Fruit fly (Drosophila melanogaster) whole organism, prepupa: ENCODE data around the gene CG10713.
A peak's percentile ranks its signal among the peaks of the same experiment; 100 is the strongest.

ENCODE experiments used
- CG10631 ChIP-seq: fragments of 200-800 bp; sonication (Bioruptor generic); optimal IDR thresholded peaks from 2 replicates; lab custom pipeline; 2016; ENCODE audit warnings: missing biosample characterization, missing genetic modification characterization
- CG10669 ChIP-seq: fragments of 200-800 bp; sonication (Bioruptor generic); optimal IDR thresholded peaks from 3 replicates; lab custom pipeline; 2018; ENCODE audit warnings: missing biosample characterization, mild to moderate bottlenecking, missing genetic modification characterization, moderate library complexity
- CG11294 ChIP-seq: fragments of 200-800 bp; sonication (Bioruptor generic); IDR thresholded peaks from 2 replicates; pipeline ENCODE4 v1.3.6; 2022; ENCODE audit warnings: missing biosample characterization, missing genetic modification characterization
- CG11762 ChIP-seq: fragments of 200-800 bp; sonication (Bioruptor generic); optimal IDR thresholded peaks from 3 replicates; lab custom pipeline; 2016; ENCODE audit warnings: missing biosample characterization, missing genetic modification characterization; ENCODE audit not compliant: insufficient read depth
- CG11902 ChIP-seq: fragments of 200-800 bp; sonication (Bioruptor generic); optimal IDR thresholded peaks from 3 replicates; lab custom pipeline; 2016; ENCODE audit warnings: missing biosample characterization, missing genetic modification characterization
- CG15336 ChIP-seq: fragments of 200-800 bp; sonication (Bioruptor generic); IDR thresholded peaks from 2 replicates; pipeline ENCODE4 v1.3.6; 2022; ENCODE audit warnings: missing biosample characterization, missing genetic modification characterization
- CG1621 ChIP-seq: fragments of 200-800 bp; sonication (Bioruptor generic); optimal IDR thresholded peaks from 3 replicates; lab custom pipeline; 2018; ENCODE audit warnings: missing biosample characterization, mild to moderate bottlenecking, missing genetic modification characterization
- CG16779 ChIP-seq: fragments of 200-800 bp; sonication (Bioruptor generic); optimal IDR thresholded peaks from 3 replicates; lab custom pipeline; 2017; ENCODE audit warnings: missing biosample characterization, mild to moderate bottlenecking, missing genetic modification characterization
- CG3032 ChIP-seq: fragments of 200-800 bp; optimal IDR thresholded peaks from 2 replicates; lab custom pipeline; 2019; ENCODE audit warnings: missing biosample characterization, mild to moderate bottlenecking, missing genetic modification characterization, moderate library complexity
- CG31627 ChIP-seq: fragments of 200-800 bp; sonication (Bioruptor generic); optimal IDR thresholded peaks from 3 replicates; lab custom pipeline; 2016; ENCODE audit warnings: missing biosample characterization, missing genetic modification characterization
- CG32006 ChIP-seq: fragments of 200-800 bp; sonication (Bioruptor generic); optimal IDR thresholded peaks from 3 replicates; lab custom pipeline; 2017; ENCODE audit warnings: missing biosample characterization, mild to moderate bottlenecking, missing genetic modification characterization
- CG34406 ChIP-seq: fragments of 200-800 bp; sonication (Bioruptor generic); optimal IDR thresholded peaks from 3 replicates; lab custom pipeline; 2016; ENCODE audit warnings: missing biosample characterization, missing genetic modification characterization
- CG3919 ChIP-seq: fragments of 200-800 bp; sonication (Bioruptor generic); optimal IDR thresholded peaks from 3 replicates; lab custom pipeline; 2016; ENCODE audit warnings: missing biosample characterization, missing genetic modification characterization
- CG6163 ChIP-seq: fragments of 200-800 bp; sonication (Bioruptor generic); IDR thresholded peaks from 3 replicates; pipeline ENCODE4 v1.3.6; 2022; ENCODE audit warnings: missing biosample characterization, missing genetic modification characterization
- CG6276 ChIP-seq: fragments of 200-800 bp; sonication (Bioruptor generic); optimal IDR thresholded peaks from 2 replicates; lab custom pipeline; 2017; ENCODE audit warnings: missing biosample characterization, mild to moderate bottlenecking, missing genetic modification characterization
- CG6792 ChIP-seq: fragments of 200-800 bp; sonication (Bioruptor generic); optimal IDR thresholded peaks from 3 replicates; lab custom pipeline; 2016; ENCODE audit warnings: missing biosample characterization, missing genetic modification characterization
- CG6808 ChIP-seq: fragments of 200-800 bp; sonication (Bioruptor generic); optimal IDR thresholded peaks from 3 replicates; lab custom pipeline; 2017; ENCODE audit warnings: missing biosample characterization, missing genetic modification characterization, mild to moderate bottlenecking, moderate library complexity, missing genetic modification reagents
- CG6854 ChIP-seq: fragments of 200-800 bp; sonication (Bioruptor generic); optimal IDR thresholded peaks from 2 replicates; lab custom pipeline; 2017; ENCODE audit warnings: missing biosample characterization, mild to moderate bottlenecking, missing genetic modification characterization
- CG7368 ChIP-seq: fragments of 200-800 bp; sonication (Bioruptor generic); optimal IDR thresholded peaks from 3 replicates; lab custom pipeline; 2016; ENCODE audit warnings: missing biosample characterization, missing genetic modification characterization
- CG8119 ChIP-seq: fragments of 200-800 bp; sonication (Bioruptor generic); IDR thresholded peaks from 3 replicates; pipeline ENCODE4 v1.3.6; 2022; ENCODE audit warnings: missing biosample characterization, missing genetic modification characterization
- CG8319 ChIP-seq: fragments of 200-800 bp; sonication (Bioruptor generic); optimal IDR thresholded peaks from 3 replicates; lab custom pipeline; 2016; ENCODE audit warnings: missing biosample characterization, missing genetic modification characterization
- CG8632 ChIP-seq: fragments of 200-800 bp; sonication (Bioruptor generic); optimal IDR thresholded peaks from 3 replicates; lab custom pipeline; 2016; ENCODE audit warnings: missing biosample characterization, missing genetic modification characterization
- CG9139 ChIP-seq: fragments of 200-800 bp; sonication (Bioruptor generic); optimal IDR thresholded peaks from 3 replicates; lab custom pipeline; 2017; ENCODE audit warnings: missing biosample characterization, mild to moderate bottlenecking, missing genetic modification characterization
- Eip93F ChIP-seq: fragments of 200-800 bp; sonication (Bioruptor generic); optimal IDR thresholded peaks from 2 replicates; lab custom pipeline; 2016; ENCODE audit warnings: missing biosample characterization, mild to moderate bottlenecking, missing genetic modification characterization
- Gug ChIP-seq: fragments of 200-800 bp; sonication (Bioruptor generic); IDR thresholded peaks from 2 replicates; pipeline ENCODE4 v1.3.6; 2022; ENCODE audit warnings: missing biosample characterization, missing genetic modification characterization
- Hr38 ChIP-seq: sonication (Bioruptor generic); optimal IDR thresholded peaks from 2 replicates; lab custom pipeline; 2016; ENCODE audit warnings: missing biosample characterization, missing genetic modification characterization
- Hr4 ChIP-seq: fragments of 200-800 bp; sonication (Bioruptor generic); optimal IDR thresholded peaks from 3 replicates; lab custom pipeline; 2016; ENCODE audit warnings: missing biosample characterization, missing genetic modification characterization
- Met ChIP-seq: fragments of 200-800 bp; sonication (Bioruptor generic); optimal IDR thresholded peaks from 3 replicates; lab custom pipeline; 2016; ENCODE audit warnings: missing biosample characterization, missing genetic modification characterization
- OdsH ChIP-seq: fragments of 200-800 bp; sonication (Bioruptor generic); optimal IDR thresholded peaks from 3 replicates; lab custom pipeline; 2016; ENCODE audit warnings: missing biosample characterization, missing genetic modification characterization
- Smox ChIP-seq: fragments of 200-800 bp; sonication (Bioruptor generic); optimal IDR thresholded peaks from 3 replicates; lab custom pipeline; 2016; ENCODE audit warnings: missing biosample characterization, missing genetic modification characterization
- Sox14 ChIP-seq: fragments of 200-800 bp; sonication (Bioruptor generic); optimal IDR thresholded peaks from 3 replicates; lab custom pipeline; 2016; ENCODE audit warnings: missing biosample characterization, missing genetic modification characterization
- acj6 ChIP-seq: fragments of 200-800 bp; sonication (Bioruptor generic); optimal IDR thresholded peaks from 3 replicates; lab custom pipeline; 2016; ENCODE audit warnings: missing biosample characterization, missing genetic modification characterization
- cyc ChIP-seq: fragments of 200-800 bp; sonication (Bioruptor generic); optimal IDR thresholded peaks from 3 replicates; lab custom pipeline; 2016; ENCODE audit warnings: missing biosample characterization, missing genetic modification characterization
- dsx ChIP-seq: fragments of 200-800 bp; optimal IDR thresholded peaks from 3 replicates; lab custom pipeline; 2019; ENCODE audit warnings: missing biosample characterization, mild to moderate bottlenecking, missing genetic modification characterization, moderate library complexity; ENCODE audit not compliant: poor library complexity, severe bottlenecking
- eg ChIP-seq: fragments of 200-800 bp; sonication (Bioruptor generic); IDR thresholded peaks from 3 replicates; pipeline ENCODE4 v1.3.6; 2022; ENCODE audit warnings: missing biosample characterization, missing genetic modification characterization
- esn ChIP-seq: fragments of 200-800 bp; sonication (Bioruptor generic); optimal IDR thresholded peaks from 2 replicates; lab custom pipeline; 2016; ENCODE audit warnings: missing biosample characterization, mild to moderate bottlenecking, missing genetic modification characterization, moderate library complexity
- fd59A ChIP-seq: fragments of 200-800 bp; sonication (Bioruptor generic); optimal IDR thresholded peaks from 2 replicates; lab custom pipeline; 2017; ENCODE audit warnings: missing biosample characterization, mild to moderate bottlenecking, missing genetic modification characterization, missing genetic modification reagents
- fd85E ChIP-seq: fragments of 200-800 bp; sonication (Bioruptor generic); optimal IDR thresholded peaks from 3 replicates; lab custom pipeline; 2016; ENCODE audit warnings: missing biosample characterization, missing genetic modification characterization
- fkh ChIP-seq: fragments of 200-800 bp; sonication (Bioruptor generic); optimal IDR thresholded peaks from 3 replicates; lab custom pipeline; 2017; ENCODE audit warnings: missing biosample characterization, mild to moderate bottlenecking, missing genetic modification characterization, moderate library complexity
- lz ChIP-seq: fragments of 200-800 bp; sonication (Bioruptor generic); optimal IDR thresholded peaks from 3 replicates; lab custom pipeline; 2016; ENCODE audit warnings: missing biosample characterization, missing genetic modification characterization
- salr ChIP-seq, 2 experiments: fragments of 200-800 bp; sonication (Bioruptor generic); optimal IDR thresholded peaks; 3 replicates each; lab custom pipeline; 2016 to 2018; ENCODE audit warnings: missing biosample characterization in 2 of 2, missing genetic modification characterization in 2 of 2, mild to moderate bottlenecking in 1 of 2
- ss ChIP-seq, 2 experiments: fragments of 200-800 bp; sonication (Bioruptor generic); optimal IDR thresholded peaks; 2 replicates in 1 of 2; 3 replicates in 1 of 2; lab custom pipeline; 2017 to 2018; ENCODE audit warnings: mild to moderate bottlenecking in 2 of 2, missing biosample characterization in 2 of 2, missing genetic modification characterization in 2 of 2, moderate library complexity in 1 of 2
- vri ChIP-seq: fragments of 200-800 bp; sonication (Bioruptor generic); optimal IDR thresholded peaks from 3 replicates; lab custom pipeline; 2016; ENCODE audit warnings: missing biosample characterization, mild to moderate bottlenecking, missing genetic modification characterization

Gene CG10713

dm6 chr3L:13435170-13435727 lies at the start of gene CG10713 (continued):
- TF ChIP-seq CG3032: peak; percentile 28
- peak; percentile 76 for TF ChIP-seq CG6276 (GFP tag; lab: Kevin White, UChicago)
- no peak for TF ChIP-seq OdsH (GFP tag; lab: Kevin White, UChicago)
- no peak for TF ChIP-seq dsx
- peak; percentile 21; the same call in 1 of the 2 replicates for TF ChIP-seq Gug (GFP tag; lab: Robert Waterston, UW)
- peak; percentile 67; the same call in 2 of the 3 replicates for TF ChIP-seq CG8119 (GFP tag; lab: Robert Waterston, UW)
- no peak for TF ChIP-seq fd59A
- TF ChIP-seq CG11294 (GFP tag; lab: Robert Waterston, UW): no peak; the same call in 1 of the 2 replicates

- no peak for TF ChIP-seq CG11762 (GFP tag; lab: Kevin White, UChicago)
- TF ChIP-seq ss (GFP tag; optimal IDR thresholded peaks at IDR 0.05; lab: Kevin White, UChicago): peak in 1 of 2 experiments; percentile 38
- peak; percentile 38 for TF ChIP-seq esn
- peak; percentile 13; the same call in 1 of the 2 replicates for TF ChIP-seq CG15336 (GFP tag; lab: Robert Waterston, UW)
- TF ChIP-seq CG10631: no peak
These were observed 45.2 kb upstream of the CG10713 start for dm6 chr3L:13480241-13480627.

DNA sequence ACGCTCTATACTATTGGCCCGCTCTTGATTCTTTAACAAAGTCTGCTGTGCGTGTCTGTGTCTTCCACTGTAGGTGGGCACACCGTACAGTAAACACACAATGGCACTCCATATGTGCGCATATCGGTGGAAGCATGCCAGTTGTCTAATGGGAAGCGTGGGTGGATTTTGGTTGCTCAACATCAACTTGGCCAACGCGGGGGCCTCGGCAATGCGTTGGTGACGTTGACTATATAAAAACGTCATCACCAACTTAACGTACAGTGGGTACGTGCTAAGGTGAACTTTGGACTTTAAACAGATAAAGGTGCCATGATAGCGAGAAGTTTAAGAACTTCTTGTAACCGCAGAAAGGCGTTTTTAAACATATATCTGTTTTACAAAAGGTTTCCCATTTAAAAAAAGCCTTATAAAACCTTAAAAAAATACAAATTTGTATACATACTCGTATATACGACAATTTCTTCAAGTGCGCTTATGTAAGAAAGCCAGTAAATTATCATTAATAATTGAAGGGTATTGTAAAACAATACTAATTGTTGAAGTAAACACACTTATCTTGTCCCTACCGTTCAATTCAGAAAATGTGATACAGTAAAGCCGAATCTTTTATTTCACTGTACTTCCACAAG lies 44.7 kb upstream of the CG10713 start:
- TF ChIP-seq CG11294 (GFP tag; lab: Robert Waterston, UW) (no peak; the same call in 1 of the 2 replicates), acj6 (peak; percentile 61), fd85E (peak; percentile 25), CG8319 (GFP tag; lab: Kevin White, UChicago) (peak; percentile 27), Smox (GFP tag; lab: Kevin White, UChicago) (peak; percentile 30), CG7368 (GFP tag; lab: Kevin White, UChicago) (no peak), Hr4 (GFP tag; lab: Kevin White, UChicago) (peak; percentile 65), CG11902 (peak; percentile 9), CG31627 (GFP tag; lab: Kevin White, UChicago) (peak; percentile 65), cyc (GFP tag; lab: Kevin White, UChicago) (peak; percentile 63), CG10631 (peak; percentile 54), fkh (GFP tag; lab: Kevin White, UChicago) (no peak), Hr38 (GFP tag; lab: Kevin White, UChicago) (no peak), CG32006 (GFP tag; lab: Kevin White, UChicago) (peak; percentile 65), dsx (no peak), CG8119 (GFP tag; lab: Robert Waterston, UW) (peak; percentile 48; the same call in 1 of the 3 replicates), Gug (GFP tag; lab: Robert Waterston, UW) (peak; percentile 26; the same call in 1 of the 2 replicates), esn (peak; percentile 78), CG3032 (peak; percentile 25), CG8632 (GFP tag; lab: Kevin White, UChicago) (peak; percentile 45), Eip93F (GFP tag; lab: Kevin White, UChicago) (no peak), CG6792 (GFP tag; lab: Kevin White, UChicago) (peak; percentile 33), Sox14 (GFP tag; lab: Kevin White, UChicago) (peak; percentile 36), vri (GFP tag; lab: Kevin White, UChicago) (peak; percentile 47), CG34406 (GFP tag; lab: Kevin White, UChicago) (peak; percentile 50), CG6808 (GFP tag; lab: Kevin White, UChicago) (peak; percentile 53), CG6163 (GFP tag; lab: Robert Waterston, UW) (no peak), CG6276 (GFP tag; lab: Kevin White, UChicago) (peak; percentile 68), CG3919 (peak; percentile 56), CG10669 (peak; percentile 56), ss (GFP tag; optimal IDR thresholded peaks at IDR 0.05; lab: Kevin White, UChicago) (peak; percentile 15 to 62), CG1621 (no peak), salr (GFP tag; optimal IDR thresholded peaks at IDR 0.05; lab: Kevin White, UChicago) (peak in 1 of 2 experiments; percentile 41), OdsH (GFP tag; lab: Kevin White, UChicago) (peak; percentile 66), CG11762 (GFP tag; lab: Kevin White, UChicago) (peak; percentile 29), CG6854 (GFP tag; lab: Kevin White, UChicago) (no peak), eg (peak; percentile 15; the same call in 1 of the 3 replicates), CG15336 (GFP tag; lab: Robert Waterston, UW) (peak; percentile 49), CG16779 (tag; lab: Kevin White, UChicago) (peak; percentile 4), CG9139 (GFP tag; lab: Kevin White, UChicago) (no peak), Met (peak; percentile 46), lz (GFP tag; lab: Kevin White, UChicago) (peak; percentile 58)
